Worm (Caenorhabditis elegans) whole organism, L2 larva: ENCODE results near the gene nhr-3.
A peak's percentile ranks its signal among the peaks of the same experiment; 100 is the strongest.

Experiments used
- C34F6.9 ChIP-seq: fragments of 150-350 bp; optimal IDR thresholded peaks from 2 replicates; lab custom pipeline; 2014; ENCODE audit warnings: missing biosample characterization, missing genetic modification characterization
- R02D3.7 ChIP-seq: fragments of 150-350 bp; optimal IDR thresholded peaks from 2 replicates; lab custom pipeline; 2014; ENCODE audit warnings: missing biosample characterization, missing genetic modification characterization
- Y55F3AM.14 ChIP-seq: fragments of 200-800 bp; sonication (Bioruptor generic); optimal IDR thresholded peaks from 2 replicates; lab custom pipeline; 2018; ENCODE audit warnings: mild to moderate bottlenecking, missing genetic modification characterization, missing compliant biosample characterization
- ZK546.5 ChIP-seq: sonication (generic microtip); optimal IDR thresholded peaks from 2 replicates; lab custom pipeline; 2017; ENCODE audit warnings: missing biosample characterization, missing genetic modification characterization
- alr-1 ChIP-seq: fragments of 150-350 bp; optimal IDR thresholded peaks from 2 replicates; lab custom pipeline; 2014; ENCODE audit warnings: missing biosample characterization, missing genetic modification characterization
- aly-2 ChIP-seq: fragments of 150-350 bp; optimal IDR thresholded peaks from 2 replicates; lab custom pipeline; 2014; ENCODE audit warnings: missing biosample characterization, missing genetic modification characterization
- ama-1 ChIP-seq: fragments of 150-350 bp; optimal IDR thresholded peaks from 2 replicates; lab custom pipeline; 2018; ENCODE audit warnings: inconsistent platforms
- blmp-1 ChIP-seq: sonication (generic microtip); optimal IDR thresholded peaks from 2 replicates; lab custom pipeline; 2017; ENCODE audit warnings: missing genetic modification characterization, mild to moderate bottlenecking, missing compliant biosample characterization, antibody characterized with exemption, moderate library complexity; ENCODE audit not compliant: insufficient read depth
- ceh-16 ChIP-seq: fragments of 150-350 bp; optimal IDR thresholded peaks from 2 replicates; lab custom pipeline; 2014; ENCODE audit warnings: missing biosample characterization, missing genetic modification characterization
- ceh-82 ChIP-seq: fragments of 150-350 bp; optimal IDR thresholded peaks from 2 replicates; lab custom pipeline; 2014; ENCODE audit warnings: missing biosample characterization, missing genetic modification characterization
- dmd-4 ChIP-seq: sonication (generic microtip); optimal IDR thresholded peaks from 2 replicates; lab custom pipeline; 2017; ENCODE audit warnings: missing biosample characterization, missing genetic modification characterization
- egl-27 ChIP-seq: sonication (generic microtip); optimal IDR thresholded peaks from 3 replicates; lab custom pipeline; 2017; ENCODE audit warnings: missing biosample characterization, missing genetic modification reagents, missing genetic modification characterization
- elt-1 ChIP-seq: fragments of 150-350 bp; optimal IDR thresholded peaks from 2 replicates; lab custom pipeline; 2014; ENCODE audit warnings: missing biosample characterization, missing genetic modification characterization
- fos-1 ChIP-seq: fragments of 150-350 bp; optimal IDR thresholded peaks from 2 replicates; lab custom pipeline; 2014; ENCODE audit warnings: missing biosample characterization, missing genetic modification characterization
- gmeb-1 ChIP-seq: fragments of 150-350 bp; optimal IDR thresholded peaks from 2 replicates; lab custom pipeline; 2014; ENCODE audit warnings: missing biosample characterization, missing genetic modification characterization
- lin-11 ChIP-seq: fragments of 150-350 bp; sonication (generic microtip); optimal IDR thresholded peaks from 2 replicates; lab custom pipeline; 2014; ENCODE audit warnings: missing biosample characterization, missing genetic modification characterization, inconsistent platforms, mixed read lengths
- lin-13 ChIP-seq: fragments of 150-350 bp; optimal IDR thresholded peaks from 2 replicates; lab custom pipeline; 2014; ENCODE audit warnings: missing biosample characterization, missing genetic modification reagents, missing genetic modification characterization
- lsy-2 ChIP-seq, 2 experiments: fragments of 150-350 bp in 1 of 2; sonication (generic microtip) in 1 of 2; optimal IDR thresholded peaks; 2 replicates each; lab custom pipeline; 2014 to 2017; ENCODE audit warnings: missing biosample characterization in 2 of 2, missing genetic modification characterization in 2 of 2
- mbf-1 ChIP-seq: sonication (generic microtip); optimal IDR thresholded peaks from 2 replicates; lab custom pipeline; 2017; ENCODE audit warnings: missing biosample characterization, missing genetic modification characterization
- mdl-1 ChIP-seq, 2 experiments: fragments of 150-350 bp in 1 of 2; sonication (generic microtip) in 1 of 2; optimal IDR thresholded peaks; 2 replicates each; lab custom pipeline; 2017; ENCODE audit warnings: missing biosample characterization in 2 of 2, missing genetic modification characterization in 2 of 2
- nhr-10 ChIP-seq: sonication (generic microtip); optimal IDR thresholded peaks from 2 replicates; lab custom pipeline; 2017; ENCODE audit warnings: missing biosample characterization, missing genetic modification characterization
- nhr-11 ChIP-seq: fragments of 150-350 bp; optimal IDR thresholded peaks from 2 replicates; lab custom pipeline; 2014; ENCODE audit warnings: missing biosample characterization, missing genetic modification characterization
- nhr-12 ChIP-seq: fragments of 150-350 bp; optimal IDR thresholded peaks from 2 replicates; lab custom pipeline; 2014; ENCODE audit warnings: missing biosample characterization, missing genetic modification characterization
- nhr-129 ChIP-seq: fragments of 150-350 bp; optimal IDR thresholded peaks from 2 replicates; lab custom pipeline; 2014; ENCODE audit warnings: missing biosample characterization, missing genetic modification characterization
- nhr-237 ChIP-seq: fragments of 150-350 bp; optimal IDR thresholded peaks from 2 replicates; lab custom pipeline; 2014; ENCODE audit warnings: missing biosample characterization, missing genetic modification characterization
- nhr-25 ChIP-seq: fragments of 150-350 bp; sonication (generic microtip); optimal IDR thresholded peaks from 3 replicates; lab custom pipeline; 2014; ENCODE audit warnings: missing biosample characterization, missing genetic modification characterization
- nhr-6 ChIP-seq: fragments of 150-350 bp; optimal IDR thresholded peaks from 2 replicates; lab custom pipeline; 2014; ENCODE audit warnings: missing biosample characterization, missing genetic modification characterization
- peb-1 ChIP-seq: fragments of 150-350 bp; optimal IDR thresholded peaks from 2 replicates; lab custom pipeline; 2014; ENCODE audit warnings: missing biosample characterization, missing genetic modification characterization
- sem-4 ChIP-seq: fragments of 150-350 bp; optimal IDR thresholded peaks from 2 replicates; lab custom pipeline; 2014; ENCODE audit warnings: missing biosample characterization, missing genetic modification reagents, missing genetic modification characterization
- skn-1 ChIP-seq: sonication (generic microtip); optimal IDR thresholded peaks from 2 replicates; lab custom pipeline; 2017; ENCODE audit warnings: missing biosample characterization, missing genetic modification characterization
- sma-9 ChIP-seq, 2 experiments: fragments of 150-350 bp in 1 of 2; sonication (generic microtip) in 1 of 2; optimal IDR thresholded peaks; 2 replicates each; lab custom pipeline; 2014 to 2016; ENCODE audit warnings: missing genetic modification characterization in 2 of 2, mild to moderate bottlenecking in 1 of 2, missing biosample characterization in 1 of 2, missing compliant biosample characterization in 1 of 2, missing genetic modification reagents in 1 of 2, moderate library complexity in 1 of 2
- snpc-4 ChIP-seq: fragments of 150-350 bp; optimal IDR thresholded peaks from 2 replicates; lab custom pipeline; 2014; ENCODE audit warnings: missing biosample characterization, missing genetic modification characterization
- unc-55 ChIP-seq: fragments of 150-350 bp; sonication (generic microtip); optimal IDR thresholded peaks from 3 replicates; lab custom pipeline; 2014; ENCODE audit warnings: missing biosample characterization, missing genetic modification reagents, missing genetic modification characterization
- unc-62 ChIP-seq: fragments of 150-350 bp; optimal IDR thresholded peaks from 2 replicates; lab custom pipeline; 2014; ENCODE audit warnings: missing biosample characterization, missing genetic modification reagents, missing genetic modification characterization
- zag-1 ChIP-seq: fragments of 150-350 bp; optimal IDR thresholded peaks from 2 replicates; lab custom pipeline; 2014; ENCODE audit warnings: missing biosample characterization, missing genetic modification characterization
- ztf-1 ChIP-seq: fragments of 200-800 bp; sonication (Bioruptor generic); conservative IDR thresholded peaks from 2 replicates; pipeline ENCODE4 v1.3.6; 2022; ENCODE audit warnings: missing genetic modification characterization, missing compliant biosample characterization
- ztf-4 ChIP-seq: fragments of 150-350 bp; optimal IDR thresholded peaks from 2 replicates; lab custom pipeline; 2014; ENCODE audit warnings: missing biosample characterization, missing genetic modification characterization

nhr-3 gene

DNA sequence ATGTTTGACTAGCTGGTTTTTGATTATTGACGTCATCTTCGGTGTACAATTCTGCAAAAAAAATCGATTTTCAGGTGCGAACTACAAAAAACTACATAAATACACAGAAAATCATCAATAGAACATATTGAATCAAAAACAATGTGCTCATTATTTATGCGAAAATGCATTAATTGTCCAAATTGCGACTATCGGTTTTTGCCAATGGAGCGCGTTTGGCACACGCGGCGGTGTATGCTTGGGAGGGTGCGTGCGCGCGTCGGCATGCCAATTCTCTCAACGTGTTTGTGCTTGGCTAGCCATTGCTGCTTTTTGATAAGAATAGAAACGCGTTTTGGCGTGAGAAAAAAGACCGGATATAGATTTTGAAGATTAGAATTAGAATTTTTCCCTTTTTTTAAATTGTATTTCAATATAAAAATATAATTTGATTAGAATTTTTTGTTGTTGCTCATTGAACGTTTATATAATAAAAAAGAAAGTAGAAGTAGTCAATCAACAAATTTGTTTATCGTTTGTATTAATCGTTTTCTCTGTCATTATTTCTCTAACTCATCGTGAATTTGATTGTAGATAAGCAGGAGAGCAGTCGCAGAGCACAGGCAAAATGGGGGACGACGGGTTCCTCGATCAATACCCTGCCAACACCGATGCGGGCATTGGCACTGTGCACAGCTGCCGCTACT lies 30.9 kb downstream of the nhr-3 start, which contains the start of the genes C44H4.4 and tap-1 (continued):
- no peak for TF ChIP-seq nhr-6
- TF ChIP-seq peb-1 (tag; lab: Kevin White, UChicago): no peak
- no peak for TF ChIP-seq nhr-11 (tag; lab: Kevin White, UChicago)
- peak; percentile 78 for TF ChIP-seq unc-55 (GFP tag; lab: Kevin White, UChicago)
- no peak for TF ChIP-seq dmd-4 (tag; lab: Kevin White, UChicago)
- TF ChIP-seq sem-4 (tag; lab: Kevin White, UChicago): no peak
- TF ChIP-seq nhr-10 (tag; lab: Kevin White, UChicago): no peak
- peak; percentile 37 for TF ChIP-seq lin-11
- TF ChIP-seq R02D3.7 (tag; lab: Kevin White, UChicago): no peak
- TF ChIP-seq gmeb-1 (tag; lab: Kevin White, UChicago): no peak
- no peak for TF ChIP-seq elt-1
- no peak for TF ChIP-seq snpc-4
- TF ChIP-seq ceh-82 (tag; lab: Kevin White, UChicago): no peak
- no peak for TF ChIP-seq nhr-25 (tag; lab: Kevin White, UChicago)
- no peak for TF ChIP-seq ztf-4 (tag; lab: Kevin White, UChicago)
- TF ChIP-seq Y55F3AM.14 (GFP tag; lab: Kevin White, UChicago): no peak

DNA sequence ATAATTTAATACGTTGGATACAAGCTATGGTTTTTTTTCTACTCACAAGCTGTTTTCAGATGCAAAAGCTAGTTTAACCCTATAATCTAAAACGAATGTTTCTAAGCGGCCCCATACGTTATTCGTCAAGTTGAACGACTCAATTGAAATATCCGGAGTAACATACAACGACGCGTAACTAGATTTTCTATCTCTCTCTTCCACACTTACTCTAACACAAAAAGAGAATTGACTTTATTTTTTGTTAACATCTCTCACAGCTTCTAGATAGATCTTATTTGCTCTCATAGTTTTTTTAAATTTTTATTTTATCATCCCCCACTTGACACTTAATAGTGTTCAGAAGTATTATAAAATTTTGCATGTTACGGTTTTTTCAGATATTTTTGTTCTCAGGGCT lies 34.9 kb downstream of the nhr-3 start:
- no peak for TF ChIP-seq nhr-129 (tag; lab: Kevin White, UChicago)
- TF ChIP-seq nhr-237 (tag; lab: Kevin White, UChicago): no peak
- no peak for TF ChIP-seq unc-55 (GFP tag; lab: Kevin White, UChicago)
- TF ChIP-seq sem-4 (tag; lab: Kevin White, UChicago): peak; percentile 8
- no peak for TF ChIP-seq C34F6.9 (tag; lab: Kevin White, UChicago)
- TF ChIP-seq skn-1 (tag; lab: Kevin White, UChicago): no peak

DNA sequence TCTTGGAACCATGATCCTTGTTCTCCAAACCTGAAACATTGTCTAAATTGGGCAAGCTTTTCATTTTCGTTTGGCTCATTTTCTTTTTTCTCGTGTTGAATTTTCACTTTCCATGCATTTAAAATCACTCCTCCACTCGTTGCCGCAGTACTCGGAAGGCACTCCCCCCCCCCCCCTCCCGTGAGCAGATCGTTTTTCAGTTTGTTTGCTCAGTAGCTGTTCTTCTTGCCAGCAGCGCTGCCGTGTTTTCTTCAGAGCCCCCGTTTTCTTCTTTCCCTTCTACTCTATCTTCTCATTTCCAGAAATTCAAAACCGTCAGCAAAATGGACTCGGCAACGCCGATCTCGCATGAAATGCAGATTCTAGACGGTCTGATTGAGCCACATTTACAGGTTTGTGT lies 36.5 kb downstream of the nhr-3 start, which contains the start of gene C44H4.8:
C44H4.8 (plus strand) TSS at position 301 of the 400 bp plus-strand sequence.
- no peak for TF ChIP-seq nhr-25 (tag; lab: Kevin White, UChicago)
- TF ChIP-seq aly-2 (tag; lab: Kevin White, UChicago): no peak
- TF ChIP-seq sma-9 (GFP tag; optimal IDR thresholded peaks at IDR 0.05; lab: Kevin White, UChicago): no peak
- no peak for TF ChIP-seq sma-9 (tag; optimal IDR thresholded peaks at IDR 0.05; lab: Kevin White, UChicago)
- TF ChIP-seq ama-1: no peak
- TF ChIP-seq nhr-129 (tag; lab: Kevin White, UChicago): no peak
- TF ChIP-seq nhr-10 (tag; lab: Kevin White, UChicago): no peak
- no peak for TF ChIP-seq nhr-11 (tag; lab: Kevin White, UChicago)
- no peak for TF ChIP-seq mbf-1
- no peak for TF ChIP-seq ceh-82 (tag; lab: Kevin White, UChicago)
- TF ChIP-seq alr-1: no peak
- TF ChIP-seq fos-1 (tag; lab: Kevin White, UChicago): no peak
- no peak for TF ChIP-seq unc-62
- no peak for TF ChIP-seq lin-11
- TF ChIP-seq, all 48 proteins: peak for 0

DNA sequence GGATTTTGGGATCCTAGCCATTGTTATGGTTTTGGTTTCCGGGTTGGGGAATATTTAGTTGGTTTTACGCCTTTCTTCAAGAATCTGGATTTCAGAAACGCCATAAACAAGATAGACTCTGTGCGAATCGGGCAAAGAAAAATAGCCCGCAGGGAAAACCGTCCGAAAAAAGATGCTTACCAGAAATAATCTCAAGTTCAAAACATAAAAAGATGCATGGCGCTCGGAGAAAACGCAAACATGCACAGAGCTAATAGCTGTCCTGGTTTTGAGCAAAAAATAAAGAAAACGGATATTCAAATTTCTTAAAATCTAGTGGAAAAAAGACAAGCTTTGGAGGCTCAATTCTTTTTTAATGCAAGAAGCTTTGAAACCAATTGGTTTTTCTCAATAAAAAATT lies 40.9 kb downstream of the nhr-3 start, which contains the start of gene C44H4.6:
C44H4.6 (minus strand) TSS at position 101 of the 400 bp plus-strand sequence.
- no peak for TF ChIP-seq ceh-16 (tag; lab: Kevin White, UChicago)
- no peak for TF ChIP-seq alr-1
- TF ChIP-seq mdl-1 (tag; optimal IDR thresholded peaks at IDR 0.05; lab: Kevin White, UChicago): no peak
- TF ChIP-seq dmd-4 (tag; lab: Kevin White, UChicago): no peak
- TF ChIP-seq zag-1 (tag; lab: Kevin White, UChicago): no peak
- no peak for TF ChIP-seq peb-1 (tag; lab: Kevin White, UChicago)
- TF ChIP-seq unc-62: no peak
- TF ChIP-seq lin-13: no peak
- no peak for TF ChIP-seq nhr-237 (tag; lab: Kevin White, UChicago)
- no peak for TF ChIP-seq nhr-11 (tag; lab: Kevin White, UChicago)
- TF ChIP-seq ztf-1 (GFP tag; lab: Robert Waterston, UW): no peak
- TF ChIP-seq nhr-12 (tag; lab: Kevin White, UChicago): no peak

DNA sequence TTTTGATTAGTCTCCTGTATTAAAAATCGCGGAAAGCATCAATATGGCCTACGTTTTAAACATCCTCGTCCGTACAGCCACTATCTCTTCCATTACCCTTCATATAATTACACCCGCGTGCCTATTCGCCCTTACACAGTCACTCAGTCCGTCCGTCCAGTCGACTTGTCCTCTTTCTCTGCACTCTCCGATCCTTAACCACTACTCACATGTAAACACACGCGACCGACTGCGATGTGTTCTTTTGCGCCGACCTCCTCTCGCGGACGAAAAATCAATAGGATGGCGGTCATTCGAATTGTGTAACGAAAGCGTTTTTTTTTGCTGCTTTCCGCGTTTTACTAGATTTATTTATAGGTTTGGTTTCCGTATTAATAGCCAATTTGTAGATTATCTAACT lies 44.4 kb downstream of the nhr-3 start, which contains the start of gene eor-2:
eor-2 (plus strand) TSS at position 342 of the 400 bp plus-strand sequence.
- TF ChIP-seq mdl-1 (tag; optimal IDR thresholded peaks at IDR 0.05; lab: Kevin White, UChicago) (peak; percentile 63 to 94), lin-11 (peak; percentile 30), nhr-12 (tag; lab: Kevin White, UChicago) (no peak), skn-1 (tag; lab: Kevin White, UChicago) (no peak), nhr-25 (tag; lab: Kevin White, UChicago) (peak; percentile 79), fos-1 (tag; lab: Kevin White, UChicago) (peak; percentile 88), unc-55 (GFP tag; lab: Kevin White, UChicago) (peak; percentile 45), nhr-129 (tag; lab: Kevin White, UChicago) (peak; percentile 85), ama-1 (no peak), egl-27 (tag; lab: Kevin White, UChicago) (peak; percentile 76), ztf-4 (tag; lab: Kevin White, UChicago) (peak; percentile 30), lin-13 (peak; percentile 63), nhr-10 (tag; lab: Kevin White, UChicago) (no peak), ZK546.5 (tag; lab: Kevin White, UChicago) (no peak), ztf-1 (GFP tag; lab: Robert Waterston, UW) (no peak), ceh-82 (tag; lab: Kevin White, UChicago) (no peak), gmeb-1 (tag; lab: Kevin White, UChicago) (peak; percentile 60), lsy-2 (tag; optimal IDR thresholded peaks at IDR 0.05; lab: Kevin White, UChicago) (peak in 1 of 2 experiments; percentile 70), aly-2 (tag; lab: Kevin White, UChicago) (no peak), unc-62 (no peak), ceh-16 (tag; lab: Kevin White, UChicago) (peak; percentile 65), snpc-4 (peak; percentile 77), nhr-11 (tag; lab: Kevin White, UChicago) (no peak), nhr-6 (peak; percentile 28), blmp-1 (peak; percentile 40), C34F6.9 (tag; lab: Kevin White, UChicago) (peak; percentile 81), zag-1 (tag; lab: Kevin White, UChicago) (peak; percentile 15), sem-4 (tag; lab: Kevin White, UChicago) (peak; percentile 43), sma-9 (GFP tag; optimal IDR thresholded peaks at IDR 0.05; lab: Kevin White, UChicago) (peak; percentile 86), sma-9 (tag; optimal IDR thresholded peaks at IDR 0.05; lab: Kevin White, UChicago) (no peak)
